Worm (Caenorhabditis elegans): ENCODE data around the gene srj-15.

- TF ChIP-seq flt-1 (GFP tag; IDR thresholded peaks at IDR 0.05) (no peak), tab-1 (GFP tag; IDR thresholded peaks at IDR 0.05) (no peak), ref-1 (GFP tag; conservative IDR thresholded peaks at IDR 0.05) (no peak), med-1 (GFP tag; optimal IDR thresholded peaks at IDR 0.05; ENCODE audit: insufficient read depth) (no peak), cog-1 (tag; optimal IDR thresholded peaks at IDR 0.05) (no peak), ztf-29 (GFP tag; IDR thresholded peaks at IDR 0.05) (no peak), klf-2 (GFP tag; conservative IDR thresholded peaks at IDR 0.05) (no peak), ztf-23 (GFP tag; IDR thresholded peaks at IDR 0.05) (no peak), T22C8.4 (GFP tag; IDR thresholded peaks at IDR 0.05) (no peak)
These were observed 27.8 kb upstream of the srj-15 start, which contains the start of gene tnt-4 for ce11 chrV:1992515-1992968.
